Worm (Caenorhabditis elegans): Measurements from ENCODE around the gene Y94A7B.11.

ce11 chrV:17812127-17812526 is 9.7 kb upstream of the Y94A7B.11 start:
- TF ChIP-seq egl-27 (tag; optimal IDR thresholded peaks at IDR 0.05) (no peak), nhr-10 (tag; optimal IDR thresholded peaks at IDR 0.05) (no peak), unc-39 (tag; optimal IDR thresholded peaks at IDR 0.05) (no peak), Y48G9A.11 (GFP tag; IDR thresholded peaks at IDR 0.05) (no peak), ztf-11 (tag; optimal IDR thresholded peaks at IDR 0.05) (no peak)

All from whole organism, L4 larva.